Worm (Caenorhabditis elegans) whole organism, mixed stage, embryonic: Measurements from ENCODE around the gene cdh-7.

ENCODE experiments used
- M03D4.4 ChIP-seq: sonication (generic microtip); optimal IDR thresholded peaks from 2 replicates; lab custom pipeline; 2017; ENCODE audit warnings: mild to moderate bottlenecking, missing genetic modification characterization, missing compliant biosample characterization
- blmp-1 ChIP-seq: fragments of 150-350 bp; optimal IDR thresholded peaks from 2 replicates; lab custom pipeline; 2014; ENCODE audit warnings: missing biosample characterization, missing genetic modification characterization
- ceh-43 ChIP-seq: fragments of 200-800 bp; sonication (Bioruptor generic); optimal IDR thresholded peaks from 2 replicates; lab custom pipeline; 2018; ENCODE audit warnings: mild to moderate bottlenecking, missing genetic modification characterization, moderate library complexity, missing compliant biosample characterization
- flh-1 ChIP-seq: fragments of 200-800 bp; sonication (Bioruptor generic); optimal IDR thresholded peaks from 2 replicates; lab custom pipeline; 2018; ENCODE audit warnings: mild to moderate bottlenecking, missing genetic modification characterization, moderate library complexity, missing compliant biosample characterization
- lin-13 ChIP-seq: fragments of 150-350 bp; optimal IDR thresholded peaks from 2 replicates; lab custom pipeline; 2014; ENCODE audit warnings: missing biosample characterization, missing genetic modification characterization
- lsy-2 ChIP-seq: fragments of 150-350 bp; optimal IDR thresholded peaks from 2 replicates; lab custom pipeline; 2014; ENCODE audit warnings: missing biosample characterization, missing genetic modification characterization
- nhr-12 ChIP-seq: fragments of 150-350 bp; optimal IDR thresholded peaks from 2 replicates; lab custom pipeline; 2014; ENCODE audit warnings: missing biosample characterization, missing genetic modification characterization
- nhr-237 ChIP-seq: fragments of 150-350 bp; optimal IDR thresholded peaks from 2 replicates; lab custom pipeline; 2014; ENCODE audit warnings: missing biosample characterization, missing genetic modification characterization
- nhr-28 ChIP-seq: fragments of 150-350 bp; optimal IDR thresholded peaks from 2 replicates; lab custom pipeline; 2014; ENCODE audit warnings: missing biosample characterization, missing genetic modification characterization
- nhr-76 ChIP-seq: sonication (generic microtip); optimal IDR thresholded peaks from 2 replicates; lab custom pipeline; 2017; ENCODE audit warnings: missing biosample characterization, missing genetic modification characterization
- pha-4 ChIP-seq: fragments of 150-350 bp; optimal IDR thresholded peaks from 2 replicates; lab custom pipeline; 2018; ENCODE audit warnings: missing biosample characterization, missing genetic modification reagents, missing genetic modification characterization
- snpc-4 ChIP-seq: fragments of 150-350 bp; optimal IDR thresholded peaks from 2 replicates; lab custom pipeline; 2014; ENCODE audit warnings: missing biosample characterization, missing genetic modification characterization
- unc-62 ChIP-seq: fragments of 150-350 bp; optimal IDR thresholded peaks from 2 replicates; lab custom pipeline; 2014; ENCODE audit warnings: missing biosample characterization, missing genetic modification reagents, missing genetic modification characterization
- ztf-11 ChIP-seq: fragments of 150-350 bp; optimal IDR thresholded peaks from 2 replicates; lab custom pipeline; 2014; ENCODE audit warnings: missing biosample characterization, missing genetic modification characterization

ce11 chrII:14819258-14819985 is 23.6 kb upstream of the cdh-7 start:
- TF ChIP-seq ztf-11 (tag; lab: Kevin White, UChicago) = no peak
- no peak for TF ChIP-seq nhr-12 (tag; lab: Kevin White, UChicago)
- no peak for TF ChIP-seq snpc-4
- no peak for TF ChIP-seq nhr-237 (tag; lab: Kevin White, UChicago)
- no peak for TF ChIP-seq M03D4.4 (tag; lab: Kevin White, UChicago)
- TF ChIP-seq blmp-1 (tag; lab: Kevin White, UChicago) = no peak
- TF ChIP-seq flh-1 (GFP tag; lab: Kevin White, UChicago) = no peak
- TF ChIP-seq lin-13 (tag; lab: Kevin White, UChicago) = no peak
- TF ChIP-seq pha-4 (tag; lab: Kevin White, UChicago) = no peak
- TF ChIP-seq nhr-76 (tag; lab: Kevin White, UChicago) = no peak
- TF ChIP-seq unc-62 (GFP tag; lab: Kevin White, UChicago) = no peak
- TF ChIP-seq lsy-2 (tag; lab: Kevin White, UChicago) = no peak
- no peak for TF ChIP-seq ceh-43 (GFP tag; lab: Kevin White, UChicago)
- TF ChIP-seq nhr-28 (tag; lab: Kevin White, UChicago) = no peak
